Worm (Caenorhabditis elegans) whole organism, L2 larva: ENCODE measurements around the gene flp-24.
A peak's percentile ranks its signal among the peaks of the same experiment; 100 is the strongest.

ENCODE experiments used
- C34F6.9 ChIP-seq: fragments of 150-350 bp; optimal IDR thresholded peaks from 2 replicates; lab custom pipeline; 2014; ENCODE audit warnings: missing biosample characterization, missing genetic modification characterization
- Y55F3AM.14 ChIP-seq: fragments of 200-800 bp; sonication (Bioruptor generic); optimal IDR thresholded peaks from 2 replicates; lab custom pipeline; 2018; ENCODE audit warnings: mild to moderate bottlenecking, missing genetic modification characterization, missing compliant biosample characterization
- ZK546.5 ChIP-seq: sonication (generic microtip); optimal IDR thresholded peaks from 2 replicates; lab custom pipeline; 2017; ENCODE audit warnings: missing biosample characterization, missing genetic modification characterization
- alr-1 ChIP-seq: fragments of 150-350 bp; optimal IDR thresholded peaks from 2 replicates; lab custom pipeline; 2014; ENCODE audit warnings: missing biosample characterization, missing genetic modification characterization
- aly-2 ChIP-seq: fragments of 150-350 bp; optimal IDR thresholded peaks from 2 replicates; lab custom pipeline; 2014; ENCODE audit warnings: missing biosample characterization, missing genetic modification characterization
- blmp-1 ChIP-seq: sonication (generic microtip); optimal IDR thresholded peaks from 2 replicates; lab custom pipeline; 2017; ENCODE audit warnings: missing genetic modification characterization, mild to moderate bottlenecking, missing compliant biosample characterization, antibody characterized with exemption, moderate library complexity; ENCODE audit not compliant: insufficient read depth
- ceh-16 ChIP-seq: fragments of 150-350 bp; optimal IDR thresholded peaks from 2 replicates; lab custom pipeline; 2014; ENCODE audit warnings: missing biosample characterization, missing genetic modification characterization
- ceh-82 ChIP-seq: fragments of 150-350 bp; optimal IDR thresholded peaks from 2 replicates; lab custom pipeline; 2014; ENCODE audit warnings: missing biosample characterization, missing genetic modification characterization
- dmd-4 ChIP-seq: sonication (generic microtip); optimal IDR thresholded peaks from 2 replicates; lab custom pipeline; 2017; ENCODE audit warnings: missing biosample characterization, missing genetic modification characterization
- elt-1 ChIP-seq: fragments of 150-350 bp; optimal IDR thresholded peaks from 2 replicates; lab custom pipeline; 2014; ENCODE audit warnings: missing biosample characterization, missing genetic modification characterization
- elt-3 ChIP-seq: sonication (generic microtip); optimal IDR thresholded peaks from 2 replicates; lab custom pipeline; 2017; ENCODE audit warnings: missing biosample characterization, missing genetic modification characterization
- fos-1 ChIP-seq: fragments of 150-350 bp; optimal IDR thresholded peaks from 2 replicates; lab custom pipeline; 2014; ENCODE audit warnings: missing biosample characterization, missing genetic modification characterization
- lsy-2 ChIP-seq, 2 experiments: fragments of 150-350 bp in 1 of 2; sonication (generic microtip) in 1 of 2; optimal IDR thresholded peaks; 2 replicates each; lab custom pipeline; 2014 to 2017; ENCODE audit warnings: missing biosample characterization in 2 of 2, missing genetic modification characterization in 2 of 2
- mab-5 ChIP-seq: fragments of 150-350 bp; optimal IDR thresholded peaks from 2 replicates; lab custom pipeline; 2014; ENCODE audit warnings: missing biosample characterization, missing genetic modification characterization
- mdl-1 ChIP-seq, 2 experiments: fragments of 150-350 bp in 1 of 2; sonication (generic microtip) in 1 of 2; optimal IDR thresholded peaks; 2 replicates each; lab custom pipeline; 2017; ENCODE audit warnings: missing biosample characterization in 2 of 2, missing genetic modification characterization in 2 of 2
- nhr-11 ChIP-seq: fragments of 150-350 bp; optimal IDR thresholded peaks from 2 replicates; lab custom pipeline; 2014; ENCODE audit warnings: missing biosample characterization, missing genetic modification characterization
- nhr-12 ChIP-seq: fragments of 150-350 bp; optimal IDR thresholded peaks from 2 replicates; lab custom pipeline; 2014; ENCODE audit warnings: missing biosample characterization, missing genetic modification characterization
- nhr-129 ChIP-seq: fragments of 150-350 bp; optimal IDR thresholded peaks from 2 replicates; lab custom pipeline; 2014; ENCODE audit warnings: missing biosample characterization, missing genetic modification characterization
- nhr-21 ChIP-seq: fragments of 150-350 bp; optimal IDR thresholded peaks from 2 replicates; lab custom pipeline; 2014; ENCODE audit warnings: missing biosample characterization, missing genetic modification characterization
- nhr-23 ChIP-seq: fragments of 150-350 bp; optimal IDR thresholded peaks from 2 replicates; lab custom pipeline; 2014; ENCODE audit warnings: missing biosample characterization, missing genetic modification reagents, missing genetic modification characterization
- nhr-25 ChIP-seq: fragments of 150-350 bp; sonication (generic microtip); optimal IDR thresholded peaks from 3 replicates; lab custom pipeline; 2014; ENCODE audit warnings: missing biosample characterization, missing genetic modification characterization
- nhr-77 ChIP-seq: fragments of 150-350 bp; optimal IDR thresholded peaks from 2 replicates; lab custom pipeline; 2014; ENCODE audit warnings: missing biosample characterization, missing genetic modification characterization
- skn-1 ChIP-seq: sonication (generic microtip); optimal IDR thresholded peaks from 2 replicates; lab custom pipeline; 2017; ENCODE audit warnings: missing biosample characterization, missing genetic modification characterization
- sma-9 ChIP-seq, 2 experiments: fragments of 150-350 bp in 1 of 2; sonication (generic microtip) in 1 of 2; optimal IDR thresholded peaks; 2 replicates each; lab custom pipeline; 2014 to 2016; ENCODE audit warnings: missing genetic modification characterization in 2 of 2, mild to moderate bottlenecking in 1 of 2, missing biosample characterization in 1 of 2, missing compliant biosample characterization in 1 of 2, missing genetic modification reagents in 1 of 2, moderate library complexity in 1 of 2
- unc-39 ChIP-seq: fragments of 150-350 bp; optimal IDR thresholded peaks from 2 replicates; lab custom pipeline; 2014; ENCODE audit warnings: missing biosample characterization, missing genetic modification characterization
- zag-1 ChIP-seq: fragments of 150-350 bp; optimal IDR thresholded peaks from 2 replicates; lab custom pipeline; 2014; ENCODE audit warnings: missing biosample characterization, missing genetic modification characterization
- ztf-11 ChIP-seq: sonication (generic microtip); optimal IDR thresholded peaks from 2 replicates; lab custom pipeline; 2017; ENCODE audit warnings: missing biosample characterization, missing genetic modification characterization

The flp-24 gene

ce11 chrIII:728074-728473 is 3.2 kb downstream of the flp-24 start:
- TF ChIP-seq nhr-12 (tag; lab: Kevin White, UChicago) (no peak), lsy-2 (tag; optimal IDR thresholded peaks at IDR 0.05; lab: Kevin White, UChicago) (no peak), nhr-11 (tag; lab: Kevin White, UChicago) (no peak), ceh-82 (tag; lab: Kevin White, UChicago) (no peak)

- TF ChIP-seq unc-39 (tag; lab: Kevin White, UChicago) (no peak), ceh-16 (no peak), alr-1 (tag; lab: Kevin White, UChicago) (no peak), nhr-77 (tag; lab: Kevin White, UChicago) (no peak), fos-1 (tag; lab: Kevin White, UChicago) (no peak), sma-9 (GFP tag; optimal IDR thresholded peaks at IDR 0.05; lab: Kevin White, UChicago) (no peak), sma-9 (tag; optimal IDR thresholded peaks at IDR 0.05; lab: Kevin White, UChicago) (no peak), ZK546.5 (no peak), dmd-4 (tag; lab: Kevin White, UChicago) (no peak), nhr-11 (tag; lab: Kevin White, UChicago) (no peak), nhr-23 (tag; lab: Kevin White, UChicago) (no peak), skn-1 (tag; lab: Kevin White, UChicago) (no peak)
Observed at ce11 chrIII:728694-729093, 3.8 kb downstream of the flp-24 start.

ce11 chrIII:740382-740781 is 15.5 kb downstream of the flp-24 start, which contains the start of gene idpp-1:
idpp-1 (plus strand) TSS chrIII:740682.
- TF ChIP-seq nhr-129 (no peak), C34F6.9 (tag; lab: Kevin White, UChicago) (no peak), mdl-1 (tag; optimal IDR thresholded peaks at IDR 0.05; lab: Kevin White, UChicago) (no peak), ztf-11 (tag; lab: Kevin White, UChicago) (no peak), fos-1 (tag; lab: Kevin White, UChicago) (no peak), zag-1 (tag; lab: Kevin White, UChicago) (no peak), nhr-11 (tag; lab: Kevin White, UChicago) (no peak), aly-2 (tag; lab: Kevin White, UChicago) (no peak), ZK546.5 (no peak)

DNA sequence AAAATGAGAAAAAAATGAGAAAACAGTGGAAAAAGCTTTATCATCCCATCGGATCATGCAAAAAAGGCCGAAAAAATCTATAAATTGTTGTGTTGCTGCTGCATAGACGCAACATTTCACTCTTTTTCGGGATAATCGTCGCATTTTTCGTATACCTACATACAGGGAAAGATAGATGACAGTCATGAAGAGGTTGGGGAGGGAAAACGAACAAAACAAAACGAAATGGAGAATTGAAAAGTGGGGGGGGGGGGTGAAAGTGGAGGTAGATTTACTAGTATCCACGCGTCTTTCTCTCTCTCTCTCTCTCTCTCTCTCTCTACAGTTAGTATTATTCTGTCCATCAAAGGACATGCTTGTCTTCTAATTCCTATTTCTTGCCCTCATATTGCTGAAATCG is 19.5 kb downstream of the flp-24 start:
- TF ChIP-seq fos-1 (tag; lab: Kevin White, UChicago) (no peak), elt-3 (no peak), blmp-1 (peak; percentile 7)

DNA sequence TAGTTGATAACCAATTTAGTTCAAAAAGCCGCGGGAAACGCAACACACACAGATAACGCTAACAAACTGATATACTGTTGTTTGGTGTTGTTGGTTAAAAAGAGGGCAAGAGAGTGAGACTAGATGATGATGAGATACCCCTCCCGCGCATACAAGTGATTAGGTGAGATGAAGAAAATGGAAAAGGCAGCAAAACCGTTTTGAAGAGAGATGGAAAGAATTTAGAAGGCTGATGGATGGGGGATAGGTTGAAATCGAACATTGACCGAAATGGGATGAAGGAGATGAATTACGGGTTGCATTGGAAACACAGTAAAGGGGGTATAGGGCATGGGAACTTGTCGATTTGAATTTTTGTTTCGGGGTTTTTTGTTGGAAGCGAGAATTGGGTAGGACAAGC is 23.9 kb downstream of the flp-24 start:
- TF ChIP-seq elt-1 (tag; lab: Kevin White, UChicago) (no peak), sma-9 (GFP tag; optimal IDR thresholded peaks at IDR 0.05; lab: Kevin White, UChicago) (no peak), sma-9 (tag; optimal IDR thresholded peaks at IDR 0.05; lab: Kevin White, UChicago) (no peak), dmd-4 (tag; lab: Kevin White, UChicago) (no peak), ceh-82 (tag; lab: Kevin White, UChicago) (no peak), fos-1 (tag; lab: Kevin White, UChicago) (peak; percentile 0)

DNA sequence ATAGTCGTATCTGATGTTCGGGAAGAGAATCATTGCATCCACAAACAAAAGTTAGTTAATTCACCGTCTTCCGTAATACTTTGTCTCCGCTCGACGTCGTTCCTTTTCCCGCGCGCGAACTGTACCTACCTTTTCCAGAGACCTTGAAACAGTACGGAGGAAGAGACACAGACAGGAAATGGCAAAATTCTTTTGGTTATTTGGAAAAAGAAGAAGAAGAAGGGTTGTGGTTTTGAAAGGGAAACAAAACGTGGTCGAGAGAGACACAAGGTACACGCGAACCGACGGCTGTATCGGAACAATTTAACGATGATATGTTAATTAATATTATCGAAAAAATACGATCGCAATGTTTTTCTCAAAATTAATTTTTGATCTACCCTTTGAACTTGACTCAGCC is 25.1 kb downstream of the flp-24 start:
- peak; percentile 61 for TF ChIP-seq blmp-1
- no peak for TF ChIP-seq aly-2 (tag; lab: Kevin White, UChicago)

DNA sequence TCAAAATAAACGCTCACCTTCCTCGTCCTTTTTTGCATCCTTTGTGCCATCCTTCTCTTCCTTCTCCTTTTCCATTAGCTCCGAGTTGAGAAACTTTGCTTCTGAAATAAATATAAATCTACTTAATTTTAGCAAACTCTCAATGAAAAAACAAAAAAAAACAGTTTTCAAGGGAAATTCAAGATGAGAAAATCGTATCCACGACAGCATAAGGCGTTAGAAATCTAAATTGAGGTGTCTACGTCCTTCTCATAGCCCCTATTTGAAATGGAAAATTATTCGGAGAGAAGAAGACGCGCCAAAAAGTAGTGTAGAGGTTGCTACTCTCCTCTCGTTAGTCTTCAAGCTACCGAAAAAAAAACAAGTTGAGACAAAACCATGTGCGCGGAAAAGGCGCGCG is 27.4 kb downstream of the flp-24 start, which contains the start of gene pat-12:
pat-12 (minus strand) TSS at position 101 of the 400 bp plus-strand sequence.
- no peak for TF ChIP-seq Y55F3AM.14 (GFP tag; lab: Kevin White, UChicago)

- TF ChIP-seq unc-39 (tag; lab: Kevin White, UChicago) (no peak), nhr-129 (no peak), mdl-1 (tag; optimal IDR thresholded peaks at IDR 0.05; lab: Kevin White, UChicago) (no peak), sma-9 (GFP tag; optimal IDR thresholded peaks at IDR 0.05; lab: Kevin White, UChicago) (no peak), sma-9 (tag; optimal IDR thresholded peaks at IDR 0.05; lab: Kevin White, UChicago) (no peak), nhr-25 (tag; lab: Kevin White, UChicago) (no peak), mab-5 (tag; lab: Kevin White, UChicago) (no peak), lsy-2 (tag; optimal IDR thresholded peaks at IDR 0.05; lab: Kevin White, UChicago) (no peak), elt-3 (no peak), nhr-21 (tag; lab: Kevin White, UChicago) (no peak), fos-1 (tag; lab: Kevin White, UChicago) (no peak), nhr-12 (tag; lab: Kevin White, UChicago) (no peak)
Observed at ce11 chrIII:754371-754770, 29.5 kb downstream of the flp-24 start.
